Fruit fly (Drosophila melanogaster) whole organism, embryonic: ENCODE results near the gene CG10598.

Experiments
- Abd-B ChIP-seq: fragments of 200-800 bp; sonication (Bioruptor generic); optimal IDR thresholded peaks from 2 replicates; lab custom pipeline; 2018; ENCODE audit warnings: missing biosample characterization, mild to moderate bottlenecking, missing genetic modification characterization, moderate library complexity
- CG1024 ChIP-seq: fragments of 200-800 bp; sonication (Bioruptor generic); IDR thresholded peaks from 2 replicates; pipeline ENCODE4 v1.3.6; 2022; ENCODE audit warnings: missing biosample characterization, missing genetic modification characterization
- CG11723 ChIP-seq: fragments of 200-800 bp; sonication (Bioruptor generic); optimal IDR thresholded peaks from 2 replicates; lab custom pipeline; 2017; ENCODE audit warnings: missing biosample characterization, mild to moderate bottlenecking, missing genetic modification characterization
- CG13775 ChIP-seq: fragments of 200-800 bp; sonication (Bioruptor generic); optimal IDR thresholded peaks from 3 replicates; lab custom pipeline; 2017; ENCODE audit warnings: missing biosample characterization, mild to moderate bottlenecking, missing genetic modification characterization
- CG14667 ChIP-seq: fragments of 200-800 bp; sonication (Bioruptor generic); IDR thresholded peaks from 2 replicates; pipeline ENCODE4 v1.3.6; 2022; ENCODE audit warnings: missing biosample characterization, missing genetic modification characterization
- CG15479 ChIP-seq: fragments of 200-800 bp; sonication (Bioruptor generic); optimal IDR thresholded peaks from 3 replicates; lab custom pipeline; 2019; ENCODE audit warnings: missing biosample characterization, mild to moderate bottlenecking, missing genetic modification characterization, moderate library complexity
- CG1602 ChIP-seq: fragments of 200-800 bp; sonication (Bioruptor generic); optimal IDR thresholded peaks from 3 replicates; lab custom pipeline; 2016; ENCODE audit warnings: missing biosample characterization, missing genetic modification characterization
- CG17359 ChIP-seq: fragments of 200-800 bp; sonication (Bioruptor generic); optimal IDR thresholded peaks from 3 replicates; lab custom pipeline; 2018; ENCODE audit warnings: missing biosample characterization, mild to moderate bottlenecking, missing genetic modification characterization, moderate library complexity
- CG17385 ChIP-seq: fragments of 200-800 bp; sonication (Bioruptor generic); optimal IDR thresholded peaks from 3 replicates; lab custom pipeline; 2018; ENCODE audit warnings: missing biosample characterization, mild to moderate bottlenecking, missing genetic modification characterization
- CG17829 ChIP-seq: fragments of 200-800 bp; optimal IDR thresholded peaks from 2 replicates; lab custom pipeline; 2019; ENCODE audit warnings: missing biosample characterization, mild to moderate bottlenecking, missing genetic modification characterization, moderate library complexity
- CG30431 ChIP-seq: fragments of 200-800 bp; sonication (Bioruptor generic); optimal IDR thresholded peaks from 2 replicates; lab custom pipeline; 2017; ENCODE audit warnings: missing biosample characterization, missing genetic modification characterization
- CG31224 ChIP-seq: fragments of 200-800 bp; sonication (Bioruptor generic); IDR thresholded peaks from 2 replicates; pipeline ENCODE4 v1.3.6; 2022; ENCODE audit warnings: missing biosample characterization, missing genetic modification characterization
- CG5245 ChIP-seq: fragments of 200-800 bp; sonication (Bioruptor generic); optimal IDR thresholded peaks from 3 replicates; lab custom pipeline; 2016; ENCODE audit warnings: missing biosample characterization, missing genetic modification characterization
- CG6765 ChIP-seq: fragments of 200-800 bp; sonication (Bioruptor generic); optimal IDR thresholded peaks from 3 replicates; lab custom pipeline; 2017; ENCODE audit warnings: missing biosample characterization, mild to moderate bottlenecking, missing genetic modification characterization
- CG6854 ChIP-seq: fragments of 200-800 bp; sonication (Bioruptor generic); optimal IDR thresholded peaks from 3 replicates; lab custom pipeline; 2017; ENCODE audit warnings: missing biosample characterization, mild to moderate bottlenecking, missing genetic modification characterization
- CG7987 ChIP-seq: fragments of 200-800 bp; sonication (Bioruptor generic); optimal IDR thresholded peaks from 2 replicates; lab custom pipeline; 2018; ENCODE audit warnings: missing biosample characterization, mild to moderate bottlenecking, missing genetic modification characterization, moderate library complexity
- CG8281 ChIP-seq: fragments of 200-800 bp; sonication (Bioruptor generic); optimal IDR thresholded peaks from 2 replicates; lab custom pipeline; 2018; ENCODE audit warnings: missing biosample characterization, mild to moderate bottlenecking, missing genetic modification characterization, moderate library complexity
- CkIIα-i1 ChIP-seq: fragments of 200-800 bp; sonication (Bioruptor generic); IDR thresholded peaks from 2 replicates; pipeline ENCODE4 v1.3.6; 2022; ENCODE audit warnings: missing biosample characterization, missing genetic modification characterization
- Dip2 ChIP-seq: fragments of 200-800 bp; sonication (Bioruptor generic); IDR thresholded peaks from 2 replicates; pipeline ENCODE4 v1.3.6; 2022; ENCODE audit warnings: missing biosample characterization, missing genetic modification characterization
- Dll ChIP-seq: fragments of 200-800 bp; sonication (Bioruptor generic); IDR thresholded peaks from 4 replicates; pipeline ENCODE4 v1.3.6; 2022; ENCODE audit warnings: missing biosample characterization, missing genetic modification characterization; ENCODE audit not compliant: partially characterized antibody
- Dref ChIP-seq: fragments of 200-800 bp; sonication (Bioruptor generic); IDR thresholded peaks from 2 replicates; pipeline ENCODE4 v1.3.6; 2022; ENCODE audit warnings: missing biosample characterization, missing genetic modification characterization
- Fer2 ChIP-seq: fragments of 200-800 bp; sonication (Bioruptor generic); optimal IDR thresholded peaks from 2 replicates; lab custom pipeline; 2018; ENCODE audit warnings: missing biosample characterization, mild to moderate bottlenecking, missing genetic modification characterization, moderate library complexity
- H15 ChIP-seq: fragments of 200-800 bp; sonication (Bioruptor generic); IDR thresholded peaks from 3 replicates; pipeline ENCODE4 v1.3.6; 2022; ENCODE audit warnings: missing biosample characterization, missing genetic modification characterization
- HLH3B ChIP-seq: fragments of 200-800 bp; sonication (Bioruptor generic); IDR thresholded peaks from 2 replicates; pipeline ENCODE4 v1.3.6; 2022; ENCODE audit warnings: missing biosample characterization, missing genetic modification characterization
- Hey ChIP-seq: fragments of 200-800 bp; sonication (Bioruptor generic); optimal IDR thresholded peaks from 3 replicates; lab custom pipeline; 2018; ENCODE audit warnings: missing biosample characterization, mild to moderate bottlenecking, missing genetic modification characterization
- Hmx ChIP-seq: fragments of 200-800 bp; sonication (Bioruptor generic); optimal IDR thresholded peaks from 2 replicates; lab custom pipeline; 2016; ENCODE audit warnings: missing biosample characterization, missing genetic modification characterization
- Hr39 ChIP-seq: fragments of >200 bp; optimal IDR thresholded peaks from 2 replicates; lab custom pipeline; 2017
- Hr51 ChIP-seq, 2 experiments: fragments of 200-800 bp; sonication (Bioruptor generic); optimal IDR thresholded peaks; 2 replicates in 1 of 2; 3 replicates in 1 of 2; lab custom pipeline; 2016 to 2018; ENCODE audit warnings: missing biosample characterization in 2 of 2, missing genetic modification characterization in 2 of 2, mild to moderate bottlenecking in 1 of 2, moderate library complexity in 1 of 2
- MBD-R2 ChIP-seq: fragments of 200-800 bp; sonication (Bioruptor generic); IDR thresholded peaks from 2 replicates; pipeline ENCODE4 v1.3.6; 2022; ENCODE audit warnings: missing biosample characterization, missing genetic modification characterization
- NC2β ChIP-seq: fragments of 200-800 bp; sonication (Bioruptor generic); optimal IDR thresholded peaks from 2 replicates; lab custom pipeline; 2016; ENCODE audit warnings: missing biosample characterization, missing genetic modification characterization
- Neu2 ChIP-seq: fragments of 200-800 bp; sonication (Bioruptor generic); optimal IDR thresholded peaks from 3 replicates; lab custom pipeline; 2016; ENCODE audit warnings: missing biosample characterization, missing genetic modification characterization, borderline replicate concordance
- Ravus ChIP-seq: fragments of 200-800 bp; sonication (Bioruptor generic); IDR thresholded peaks from 2 replicates; pipeline ENCODE4 v1.3.6; 2022; ENCODE audit warnings: missing biosample characterization, missing genetic modification characterization
- Ssrp ChIP-seq: fragments of 200-800 bp; sonication (Bioruptor generic); optimal IDR thresholded peaks from 2 replicates; lab custom pipeline; 2018; ENCODE audit warnings: missing biosample characterization, mild to moderate bottlenecking, missing genetic modification characterization, moderate library complexity
- abd-A ChIP-seq: fragments of 200-800 bp; sonication (Bioruptor generic); optimal IDR thresholded peaks from 3 replicates; lab custom pipeline; 2019; ENCODE audit warnings: missing biosample characterization, mild to moderate bottlenecking, missing genetic modification characterization, moderate library complexity
- br ChIP-seq: fragments of >200 bp; optimal IDR thresholded peaks from 2 replicates; lab custom pipeline; 2017
- ci ChIP-seq: fragments of 200-800 bp; sonication (Bioruptor generic); IDR thresholded peaks from 3 replicates; pipeline ENCODE4 v1.3.6; 2022; ENCODE audit warnings: missing biosample characterization, missing genetic modification characterization
- croc ChIP-seq: fragments of 200-800 bp; sonication (Bioruptor generic); conservative IDR thresholded peaks from 3 replicates; pipeline ENCODE4 v1.3.6; 2022; ENCODE audit warnings: missing biosample characterization, missing genetic modification characterization
- crol ChIP-seq: fragments of 200-800 bp; sonication (Bioruptor generic); IDR thresholded peaks from 2 replicates; pipeline ENCODE4 v1.3.6; 2022; ENCODE audit warnings: missing biosample characterization, missing genetic modification characterization
- da ChIP-seq: fragments of 200-800 bp; sonication (Bioruptor generic); optimal IDR thresholded peaks from 2 replicates; lab custom pipeline; 2016; ENCODE audit warnings: missing biosample characterization, missing genetic modification characterization
- dimm ChIP-seq: fragments of 200-800 bp; sonication (Bioruptor generic); IDR thresholded peaks from 2 replicates; pipeline ENCODE4 v1.3.6; 2022; ENCODE audit warnings: missing biosample characterization, missing genetic modification characterization
- en ChIP-seq: fragments of 200-800 bp; sonication (Bioruptor generic); optimal IDR thresholded peaks from 2 replicates; lab custom pipeline; 2016; ENCODE audit warnings: missing biosample characterization, missing genetic modification characterization
- eve ChIP-seq, 2 experiments: fragments of >200 bp; optimal IDR thresholded peaks; 2 replicates each; lab custom pipeline; 2017; ENCODE audit warnings: missing biosample characterization in 2 of 2, missing genetic modification characterization in 2 of 2
- gsb ChIP-seq: fragments of 200-800 bp; sonication (Bioruptor generic); IDR thresholded peaks from 2 replicates; pipeline ENCODE4 v1.3.6; 2022; ENCODE audit warnings: missing biosample characterization, missing genetic modification characterization
- h ChIP-seq: fragments of >200 bp; optimal IDR thresholded peaks from 2 replicates; lab custom pipeline; 2017
- hbn ChIP-seq: fragments of 200-800 bp; sonication (Bioruptor generic); IDR thresholded peaks from 2 replicates; pipeline ENCODE4 v1.3.6; 2022; ENCODE audit warnings: missing biosample characterization, missing genetic modification characterization; ENCODE audit not compliant: partially characterized antibody
- lola ChIP-seq, 3 experiments: fragments of >200 bp in 2 of 3; fragments of 200-800 bp in 1 of 3; sonication (Bioruptor generic) in 1 of 3; optimal IDR thresholded peaks; 2 replicates each; lab custom pipeline; 2017 to 2019; ENCODE audit warnings: missing biosample characterization in 3 of 3, missing genetic modification characterization in 3 of 3, mild to moderate bottlenecking in 1 of 3, moderate library complexity in 1 of 3
- luna ChIP-seq: fragments of 200-800 bp; sonication (Bioruptor generic); optimal IDR thresholded peaks from 2 replicates; lab custom pipeline; 2016; ENCODE audit warnings: missing biosample characterization, missing genetic modification characterization
- nerfin-2 ChIP-seq: fragments of 200-800 bp; sonication (Bioruptor generic); IDR thresholded peaks from 2 replicates; pipeline ENCODE4 v1.3.6; 2022; ENCODE audit warnings: missing biosample characterization, missing genetic modification characterization; ENCODE audit not compliant: partially characterized antibody
- seq ChIP-seq: fragments of 200-800 bp; sonication (Bioruptor generic); IDR thresholded peaks from 2 replicates; pipeline ENCODE4 v1.3.6; 2022; ENCODE audit warnings: missing biosample characterization, missing genetic modification characterization
- stc ChIP-seq: fragments of 200-800 bp; sonication (Bioruptor generic); IDR thresholded peaks from 2 replicates; pipeline ENCODE4 v1.3.6; 2022; ENCODE audit warnings: missing biosample characterization, missing genetic modification characterization

CG10598 gene

DNA sequence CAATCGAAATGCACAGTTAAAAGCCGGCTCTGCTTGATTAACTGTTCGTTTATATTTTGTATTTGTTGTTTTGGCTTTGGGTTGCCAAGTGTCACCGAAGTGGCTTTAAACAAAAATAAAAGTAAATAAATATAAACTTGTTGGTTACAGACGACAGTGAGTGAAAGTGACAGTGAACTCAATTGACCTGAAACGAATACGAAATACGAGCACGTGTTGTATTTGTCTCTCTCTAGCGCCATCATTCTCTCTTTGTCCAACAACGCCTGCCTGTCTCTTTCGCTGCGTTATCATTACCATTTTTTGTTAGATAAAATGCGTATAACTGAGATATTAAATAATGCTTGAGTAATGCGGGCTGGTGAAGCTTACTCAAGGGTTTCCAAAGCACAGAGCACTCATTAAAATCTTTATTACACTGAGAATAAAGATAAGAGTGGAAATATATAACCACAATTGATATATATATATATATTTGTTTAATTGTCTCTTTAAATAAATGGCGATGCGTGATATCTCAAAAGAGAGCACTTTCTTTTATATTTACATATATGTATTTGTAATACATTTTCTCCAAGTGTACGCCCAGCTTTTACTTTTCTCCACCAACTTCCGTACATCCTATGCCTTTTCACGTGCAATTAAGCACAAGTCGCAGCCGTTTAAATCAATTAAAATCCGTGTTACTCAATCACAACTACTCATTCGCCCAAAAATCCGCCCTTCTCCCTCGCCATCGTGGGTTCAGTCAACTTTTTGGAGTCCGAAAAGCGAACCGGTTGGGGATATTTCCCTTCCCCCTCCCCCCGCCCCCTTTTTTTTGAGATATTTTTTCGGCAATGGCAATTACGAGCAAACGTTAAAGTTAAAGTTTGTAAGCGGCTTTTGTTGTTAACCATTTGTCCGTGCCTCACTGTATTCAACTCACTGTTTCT is 45.1 kb downstream of the CG10598 start (continued):
- TF ChIP-seq NC2β (GFP tag; lab: Kevin White, UChicago) (no peak), CG6854 (GFP tag; lab: Kevin White, UChicago) (no peak), dimm (GFP tag; lab: Robert Waterston, UW) (no peak), seq (GFP tag; lab: Robert Waterston, UW) (no peak), CkIIα-i1 (GFP tag; lab: Robert Waterston, UW) (no peak), br (lab: Kevin White, UChicago) (no peak), crol (peak; percentile 51; the same call in 1 of the 2 replicates), eve (GFP tag; optimal IDR thresholded peaks at IDR 0.05; lab: Kevin White, UChicago) (no peak), CG17829 (tag; lab: Kevin White, UChicago) (peak; percentile 43), Ravus (GFP tag; lab: Robert Waterston, UW) (no peak), luna (GFP tag; lab: Kevin White, UChicago) (no peak), CG14667 (GFP tag; lab: Robert Waterston, UW) (no peak), croc (GFP tag; lab: Robert Waterston, UW) (peak; percentile 24; the same call in 1 of the 3 replicates), Fer2 (no peak), Dref (no peak), MBD-R2 (no peak), CG6765 (no peak), CG1024 (GFP tag; lab: Robert Waterston, UW) (peak; percentile 43; the same call in 1 of the 2 replicates), Abd-B (GFP tag; lab: Kevin White, UChicago) (no peak), da (no peak), CG31224 (GFP tag; lab: Robert Waterston, UW) (no peak), HLH3B (GFP tag; lab: Robert Waterston, UW) (peak; percentile 40; the same call in 1 of the 2 replicates), CG5245 (GFP tag; lab: Kevin White, UChicago) (no peak), Dll (no peak), nerfin-2 (GFP tag; lab: Robert Waterston, UW) (no peak), CG1602 (no peak), stc (GFP tag; lab: Robert Waterston, UW) (no peak), H15 (GFP tag; lab: Robert Waterston, UW) (no peak), lola (GFP tag; optimal IDR thresholded peaks at IDR 0.05; lab: Kevin White, UChicago) (no peak), Ssrp (tag; lab: Kevin White, UChicago) (peak; percentile 39), CG17385 (GFP tag; lab: Kevin White, UChicago) (peak; percentile 3), Hr39 (no peak), en (no peak), Hr51 (GFP tag; optimal IDR thresholded peaks at IDR 0.05; lab: Kevin White, UChicago) (peak in 1 of 2 experiments; percentile 43), CG7987 (GFP tag; lab: Kevin White, UChicago) (no peak), CG17359 (tag; lab: Kevin White, UChicago) (peak; percentile 55), Hey (no peak), Hmx (no peak), Dip2 (GFP tag; lab: Robert Waterston, UW) (no peak), ci (no peak), CG8281 (tag; lab: Kevin White, UChicago) (no peak), hbn (no peak), CG15479 (GFP tag; lab: Kevin White, UChicago) (no peak), Neu2 (GFP tag; lab: Kevin White, UChicago) (no peak), CG30431 (GFP tag; lab: Kevin White, UChicago) (no peak), abd-A (no peak), gsb (GFP tag; lab: Robert Waterston, UW) (no peak), h (lab: Kevin White, UChicago) (no peak), CG13775 (GFP tag; lab: Kevin White, UChicago) (peak; percentile 1), CG11723 (GFP tag; lab: Kevin White, UChicago) (no peak)
